Worm (Caenorhabditis elegans) whole organism, early embryonic: ENCODE measurements around the gene lap-1.

Experiments used
- F13C5.2 ChIP-seq: sonication (generic microtip); optimal IDR thresholded peaks from 2 replicates; lab custom pipeline; 2017; ENCODE audit warnings: mild to moderate bottlenecking, missing genetic modification characterization, inconsistent platforms, missing compliant biosample characterization
- hmg-4 ChIP-seq: fragments of 200-800 bp; sonication (Bioruptor generic); optimal IDR thresholded peaks from 2 replicates; lab custom pipeline; 2018; ENCODE audit warnings: mild to moderate bottlenecking, missing genetic modification characterization, missing compliant biosample characterization
- hnd-1 ChIP-seq: sonication (generic microtip); optimal IDR thresholded peaks from 2 replicates; lab custom pipeline; 2016; ENCODE audit warnings: missing genetic modification characterization, missing compliant biosample characterization
- tra-4 ChIP-seq: sonication (generic microtip); optimal IDR thresholded peaks from 2 replicates; lab custom pipeline; 2017; ENCODE audit warnings: missing genetic modification characterization, missing compliant biosample characterization

ce11 chrIII:8451181-8451580 lies 49.5 kb upstream of the lap-1 start:
- no peak for TF ChIP-seq hmg-4
- no peak for TF ChIP-seq F13C5.2
- TF ChIP-seq tra-4 (tag; lab: Kevin White, UChicago): no peak
- no peak for TF ChIP-seq hnd-1 (tag; lab: Kevin White, UChicago)
